Worm (Caenorhabditis elegans) whole organism, L3 larva: ENCODE results near the gene pxl-1.

Experiments
- R02D3.7 ChIP-seq: fragments of 150-350 bp; optimal IDR thresholded peaks from 2 replicates; lab custom pipeline; 2014; ENCODE audit warnings: missing biosample characterization, missing genetic modification characterization
- ZK546.5 ChIP-seq: sonication (generic microtip); optimal IDR thresholded peaks from 2 replicates; lab custom pipeline; 2017; ENCODE audit warnings: missing biosample characterization, missing genetic modification characterization
- aly-2 ChIP-seq: fragments of 150-350 bp; optimal IDR thresholded peaks from 2 replicates; lab custom pipeline; 2014; ENCODE audit warnings: missing biosample characterization, missing genetic modification characterization
- ama-1 ChIP-seq: fragments of 150-350 bp; optimal IDR thresholded peaks from 2 replicates; lab custom pipeline; 2018
- ceh-16 ChIP-seq: sonication (generic microtip); optimal IDR thresholded peaks from 2 replicates; lab custom pipeline; 2017; ENCODE audit warnings: missing biosample characterization, missing genetic modification characterization
- ceh-28 ChIP-seq: fragments of 150-350 bp; optimal IDR thresholded peaks from 2 replicates; lab custom pipeline; 2014; ENCODE audit warnings: missing biosample characterization, missing genetic modification reagents, missing genetic modification characterization
- ceh-82 ChIP-seq: fragments of 150-350 bp; optimal IDR thresholded peaks from 2 replicates; lab custom pipeline; 2014; ENCODE audit warnings: missing biosample characterization, missing genetic modification characterization
- ceh-9 ChIP-seq: sonication (generic microtip); optimal IDR thresholded peaks from 2 replicates; lab custom pipeline; 2018; ENCODE audit warnings: missing biosample characterization, missing genetic modification characterization
- daf-12 ChIP-seq: fragments of 150-350 bp; optimal IDR thresholded peaks from 2 replicates; lab custom pipeline; 2014; ENCODE audit warnings: missing biosample characterization, missing genetic modification reagents, missing genetic modification characterization
- egl-27 ChIP-seq: sonication (generic microtip); optimal IDR thresholded peaks from 4 replicates; lab custom pipeline; 2017; ENCODE audit warnings: missing biosample characterization, missing genetic modification reagents, missing genetic modification characterization
- egl-5 ChIP-seq: fragments of 150-350 bp; optimal IDR thresholded peaks from 2 replicates; lab custom pipeline; 2017; ENCODE audit warnings: missing biosample characterization, missing genetic modification reagents, missing genetic modification characterization, inconsistent platforms
- elt-1 ChIP-seq: fragments of 150-350 bp; optimal IDR thresholded peaks from 2 replicates; lab custom pipeline; 2014; ENCODE audit warnings: missing biosample characterization, missing genetic modification characterization
- elt-2 ChIP-seq: sonication (generic microtip); optimal IDR thresholded peaks from 2 replicates; lab custom pipeline; 2016; ENCODE audit warnings: missing genetic modification reagents, mild to moderate bottlenecking, missing genetic modification characterization, missing compliant biosample characterization
- elt-3 ChIP-seq, 3 experiments: fragments of 150-350 bp in 1 of 3; sonication (generic microtip) in 2 of 3; optimal IDR thresholded peaks; 2 replicates in 2 of 3; 4 replicates in 1 of 3; lab custom pipeline; 2014 to 2017; ENCODE audit warnings: missing biosample characterization in 3 of 3, missing genetic modification characterization in 3 of 3
- eor-1 ChIP-seq, 2 experiments: fragments of 150-350 bp; optimal IDR thresholded peaks; 2 replicates each; lab custom pipeline; 2014 to 2018; ENCODE audit warnings: missing biosample characterization in 2 of 2, missing genetic modification characterization in 2 of 2
- fkh-10 ChIP-seq: sonication (generic microtip); optimal IDR thresholded peaks from 2 replicates; lab custom pipeline; 2017; ENCODE audit warnings: missing biosample characterization, missing genetic modification reagents, missing genetic modification characterization
- fkh-2 ChIP-seq: fragments of 150-350 bp; optimal IDR thresholded peaks from 2 replicates; lab custom pipeline; 2014; ENCODE audit warnings: missing biosample characterization, missing genetic modification reagents, missing genetic modification characterization
- fos-1 ChIP-seq: fragments of 150-350 bp; optimal IDR thresholded peaks from 2 replicates; lab custom pipeline; 2014; ENCODE audit warnings: missing biosample characterization, missing genetic modification characterization
- hmg-11 ChIP-seq: sonication (generic microtip); optimal IDR thresholded peaks from 2 replicates; lab custom pipeline; 2016; ENCODE audit warnings: missing genetic modification characterization, missing compliant biosample characterization
- jun-1 ChIP-seq: fragments of 150-350 bp; optimal IDR thresholded peaks from 2 replicates; lab custom pipeline; 2014; ENCODE audit warnings: missing biosample characterization, missing genetic modification reagents, missing genetic modification characterization
- lin-15B ChIP-seq: fragments of 150-350 bp; optimal IDR thresholded peaks from 2 replicates; lab custom pipeline; 2014; ENCODE audit warnings: missing biosample characterization, missing genetic modification characterization
- lin-39 ChIP-seq: fragments of 150-350 bp; optimal IDR thresholded peaks from 2 replicates; lab custom pipeline; 2018; ENCODE audit warnings: missing biosample characterization, missing genetic modification reagents, missing genetic modification characterization
- lsy-12 ChIP-seq: sonication (generic microtip); optimal IDR thresholded peaks from 2 replicates; lab custom pipeline; 2016; ENCODE audit warnings: mild to moderate bottlenecking, missing genetic modification characterization, missing compliant biosample characterization
- mdl-1 ChIP-seq: fragments of 150-350 bp; optimal IDR thresholded peaks from 2 replicates; lab custom pipeline; 2014; ENCODE audit warnings: missing biosample characterization, missing genetic modification characterization
- mml-1 ChIP-seq: fragments of 150-350 bp; sonication (generic microtip); optimal IDR thresholded peaks from 3 replicates; lab custom pipeline; 2014; ENCODE audit warnings: missing biosample characterization, missing genetic modification characterization
- nfya-1 ChIP-seq: sonication (generic microtip); optimal IDR thresholded peaks from 2 replicates; lab custom pipeline; 2017; ENCODE audit warnings: missing genetic modification characterization, mild to moderate bottlenecking, missing compliant biosample characterization, antibody characterized with exemption, moderate library complexity; ENCODE audit not compliant: insufficient read depth
- nhr-11 ChIP-seq: fragments of 150-350 bp; optimal IDR thresholded peaks from 2 replicates; lab custom pipeline; 2014; ENCODE audit warnings: missing biosample characterization, missing genetic modification characterization
- nhr-12 ChIP-seq: fragments of 150-350 bp; optimal IDR thresholded peaks from 2 replicates; lab custom pipeline; 2014; ENCODE audit warnings: missing biosample characterization, missing genetic modification characterization
- nhr-23 ChIP-seq: fragments of 150-350 bp; optimal IDR thresholded peaks from 2 replicates; lab custom pipeline; 2014; ENCODE audit warnings: missing biosample characterization, missing genetic modification reagents, missing genetic modification characterization
- nhr-237 ChIP-seq: fragments of 150-350 bp; optimal IDR thresholded peaks from 2 replicates; lab custom pipeline; 2014; ENCODE audit warnings: missing biosample characterization, missing genetic modification characterization
- nhr-25 ChIP-seq: sonication (generic microtip); optimal IDR thresholded peaks from 2 replicates; lab custom pipeline; 2017; ENCODE audit warnings: missing biosample characterization, missing genetic modification characterization
- nhr-28 ChIP-seq: fragments of 150-350 bp; optimal IDR thresholded peaks from 2 replicates; lab custom pipeline; 2014; ENCODE audit warnings: missing biosample characterization, missing genetic modification characterization
- nhr-43 ChIP-seq: sonication (generic microtip); optimal IDR thresholded peaks from 2 replicates; lab custom pipeline; 2016; ENCODE audit warnings: mild to moderate bottlenecking, missing genetic modification characterization, missing compliant biosample characterization; ENCODE audit not compliant: poor library complexity, severe bottlenecking
- nhr-67 ChIP-seq: fragments of 150-350 bp; optimal IDR thresholded peaks from 2 replicates; lab custom pipeline; 2014; ENCODE audit warnings: missing biosample characterization, missing genetic modification characterization
- nhr-76 ChIP-seq: fragments of 150-350 bp; sonication (generic microtip); optimal IDR thresholded peaks from 5 replicates; lab custom pipeline; 2014; ENCODE audit warnings: missing biosample characterization, missing genetic modification characterization
- nhr-77 ChIP-seq: fragments of 150-350 bp; optimal IDR thresholded peaks from 2 replicates; lab custom pipeline; 2014; ENCODE audit warnings: missing biosample characterization, missing genetic modification characterization
- pha-4 ChIP-seq: fragments of 150-350 bp; optimal IDR thresholded peaks from 2 replicates; lab custom pipeline; 2014; ENCODE audit warnings: missing biosample characterization, missing genetic modification reagents, missing genetic modification characterization
- pqm-1 ChIP-seq: fragments of 150-350 bp; optimal IDR thresholded peaks from 2 replicates; lab custom pipeline; 2017; ENCODE audit warnings: missing biosample characterization, missing genetic modification characterization, inconsistent platforms
- sea-2 ChIP-seq: fragments of 150-350 bp; sonication (generic microtip); optimal IDR thresholded peaks from 4 replicates; lab custom pipeline; 2014; ENCODE audit warnings: missing biosample characterization, missing genetic modification reagents, missing genetic modification characterization
- skn-1 ChIP-seq: fragments of 150-350 bp; optimal IDR thresholded peaks from 2 replicates; lab custom pipeline; 2014; ENCODE audit warnings: missing biosample characterization, missing genetic modification characterization
- snpc-4 ChIP-seq: fragments of 150-350 bp; optimal IDR thresholded peaks from 2 replicates; lab custom pipeline; 2014; ENCODE audit warnings: missing biosample characterization, missing genetic modification characterization
- tbx-2 ChIP-seq: sonication (generic microtip); optimal IDR thresholded peaks from 2 replicates; lab custom pipeline; 2016; ENCODE audit warnings: mild to moderate bottlenecking, missing genetic modification characterization, missing compliant biosample characterization
- unc-39 ChIP-seq: sonication (generic microtip); optimal IDR thresholded peaks from 4 replicates; lab custom pipeline; 2017; ENCODE audit warnings: missing biosample characterization, missing genetic modification characterization
- unc-62 ChIP-seq: fragments of 150-350 bp; sonication (generic microtip); optimal IDR thresholded peaks from 4 replicates; lab custom pipeline; 2014; ENCODE audit warnings: missing biosample characterization, missing genetic modification reagents, missing genetic modification characterization
- zag-1 ChIP-seq: fragments of 150-350 bp; optimal IDR thresholded peaks from 2 replicates; lab custom pipeline; 2014; ENCODE audit warnings: missing biosample characterization, missing genetic modification characterization
- ztf-11 ChIP-seq: fragments of 150-350 bp; optimal IDR thresholded peaks from 2 replicates; lab custom pipeline; 2014; ENCODE audit warnings: missing biosample characterization, missing genetic modification characterization
- ztf-4 ChIP-seq: fragments of 150-350 bp; optimal IDR thresholded peaks from 2 replicates; lab custom pipeline; 2014; ENCODE audit warnings: missing biosample characterization, missing genetic modification characterization

Gene pxl-1

ce11 chrIII:5872288-5872687 is 23.5 kb downstream of the pxl-1 start:
- TF ChIP-seq nhr-12 (tag; lab: Kevin White, UChicago) (no peak), egl-5 (tag; lab: Kevin White, UChicago) (peak; percentile 49)

ce11 chrIII:5871760-5872159 is 24.1 kb downstream of the pxl-1 start, which contains the start of the genes F01F1.11 and F01F1.3:
F01F1.11 (minus strand) TSS chrIII:5871877.
F01F1.3 (plus strand) TSS chrIII:5871938.
- TF ChIP-seq mml-1 (no peak), jun-1 (tag; lab: Kevin White, UChicago) (peak; percentile 3), nhr-25 (tag; lab: Kevin White, UChicago) (peak; percentile 62), ztf-11 (no peak), eor-1 (tag; optimal IDR thresholded peaks at IDR 0.05; lab: Kevin White, UChicago) (no peak), ceh-16 (tag; lab: Kevin White, UChicago) (no peak), pha-4 (tag; lab: Kevin White, UChicago) (peak; percentile 91), nhr-23 (tag; lab: Kevin White, UChicago) (peak; percentile 84), nhr-76 (no peak), unc-39 (tag; lab: Kevin White, UChicago) (no peak), ceh-82 (tag; lab: Kevin White, UChicago) (no peak), pqm-1 (peak; percentile 28), hmg-11 (tag; lab: Kevin White, UChicago) (peak; percentile 3), ceh-28 (tag; lab: Kevin White, UChicago) (peak; percentile 22), elt-2 (tag; lab: Kevin White, UChicago) (peak; percentile 13), fkh-2 (tag; lab: Kevin White, UChicago) (no peak), tbx-2 (tag; lab: Kevin White, UChicago) (no peak), daf-12 (tag; lab: Kevin White, UChicago) (no peak), sea-2 (GFP tag; lab: Kevin White, UChicago) (no peak), nhr-43 (tag; lab: Kevin White, UChicago) (peak; percentile 85), snpc-4 (tag; lab: Kevin White, UChicago) (peak; percentile 32), ama-1 (no peak), lsy-12 (tag; lab: Kevin White, UChicago) (peak; percentile 73), nhr-12 (tag; lab: Kevin White, UChicago) (no peak), ceh-9 (no peak), zag-1 (tag; lab: Kevin White, UChicago) (no peak), fos-1 (tag; lab: Kevin White, UChicago) (no peak), R02D3.7 (tag; lab: Kevin White, UChicago) (peak; percentile 67), nhr-28 (no peak), nhr-237 (tag; lab: Kevin White, UChicago) (no peak), ztf-4 (tag; lab: Kevin White, UChicago) (no peak), lin-15B (tag; lab: Kevin White, UChicago) (peak; percentile 69), unc-62 (no peak), aly-2 (tag; lab: Kevin White, UChicago) (no peak), mdl-1 (no peak), lin-39 (tag; lab: Kevin White, UChicago) (peak; percentile 26), nfya-1 (tag; lab: Kevin White, UChicago) (peak; percentile 80), nhr-77 (tag; lab: Kevin White, UChicago) (no peak), nhr-67 (tag; lab: Kevin White, UChicago) (no peak), fkh-10 (GFP tag; lab: Kevin White, UChicago) (no peak), egl-5 (tag; lab: Kevin White, UChicago) (no peak), skn-1 (tag; lab: Kevin White, UChicago) (no peak), ZK546.5 (tag; lab: Kevin White, UChicago) (no peak), elt-1 (tag; lab: Kevin White, UChicago) (no peak), egl-27 (no peak), elt-3 (tag; optimal IDR thresholded peaks at IDR 0.05; lab: Kevin White, UChicago) (no peak), nhr-11 (no peak)
- TF ChIP-seq, all 47 proteins: peak for 15
